Worm (Caenorhabditis elegans) whole organism, L4 larva: ENCODE results near the gene F26A1.9.

Experiments
- F10B5.3 ChIP-seq: sonication (generic microtip); optimal IDR thresholded peaks from 2 replicates; lab custom pipeline; 2016; ENCODE audit warnings: mild to moderate bottlenecking, missing genetic modification characterization, missing compliant biosample characterization
- F37D6.2 ChIP-seq: sonication (generic microtip); optimal IDR thresholded peaks from 2 replicates; lab custom pipeline; 2016; ENCODE audit warnings: mild to moderate bottlenecking, missing genetic modification characterization, missing compliant biosample characterization
- F44E2.7 ChIP-seq: fragments of 200-800 bp; sonication (Bioruptor generic); IDR thresholded peaks from 2 replicates; pipeline ENCODE4 v2.1.2; 2022; ENCODE audit warnings: missing genetic modification characterization, missing compliant biosample characterization
- T26A8.4 ChIP-seq: fragments of 200-800 bp; sonication (Bioruptor generic); IDR thresholded peaks from 2 replicates; pipeline ENCODE4 v1.3.6; 2022; ENCODE audit warnings: missing genetic modification characterization, missing compliant biosample characterization
- Y105C5A.15 ChIP-seq: fragments of 200-800 bp; sonication (Bioruptor generic); IDR thresholded peaks from 2 replicates; pipeline ENCODE4 v1.3.6; 2022; ENCODE audit warnings: missing genetic modification characterization, missing compliant biosample characterization
- Y75B8A.6 ChIP-seq: fragments of 200-800 bp; sonication (Bioruptor generic); IDR thresholded peaks from 2 replicates; pipeline ENCODE4 v1.3.6; 2022; ENCODE audit warnings: missing genetic modification reagents, missing genetic modification characterization, missing compliant biosample characterization
- attf-4 ChIP-seq: sonication (generic microtip); optimal IDR thresholded peaks from 3 replicates; lab custom pipeline; 2017; ENCODE audit warnings: missing biosample characterization, missing genetic modification characterization
- ceh-44 ChIP-seq: fragments of 200-800 bp; sonication (Bioruptor generic); IDR thresholded peaks from 2 replicates; pipeline ENCODE4 v1.3.6; 2022; ENCODE audit warnings: missing genetic modification reagents, missing genetic modification characterization, missing compliant biosample characterization
- ceh-82 ChIP-seq: sonication (generic microtip); optimal IDR thresholded peaks from 2 replicates; lab custom pipeline; 2017; ENCODE audit warnings: missing biosample characterization, missing genetic modification characterization
- ces-1 ChIP-seq: fragments of 150-350 bp; sonication (generic microtip); optimal IDR thresholded peaks from 4 replicates; lab custom pipeline; 2014; ENCODE audit warnings: missing biosample characterization, missing genetic modification reagents, missing genetic modification characterization
- daf-19 ChIP-seq: fragments of 200-800 bp; sonication (Bioruptor generic); conservative IDR thresholded peaks from 2 replicates; pipeline ENCODE4 v1.3.6; 2022; ENCODE audit warnings: missing genetic modification characterization, missing compliant biosample characterization
- dmd-6 ChIP-seq: fragments of 200-800 bp; sonication (Bioruptor generic); IDR thresholded peaks from 2 replicates; pipeline ENCODE4 v1.3.6; 2022; ENCODE audit warnings: missing genetic modification reagents, missing genetic modification characterization, missing compliant biosample characterization
- dmd-8 ChIP-seq: fragments of 200-800 bp; sonication (Bioruptor generic); IDR thresholded peaks from 2 replicates; pipeline ENCODE4 v1.3.6; 2022; ENCODE audit warnings: missing genetic modification characterization, missing compliant biosample characterization
- duxl-1 ChIP-seq: sonication (generic microtip); optimal IDR thresholded peaks from 2 replicates; lab custom pipeline; 2016; ENCODE audit warnings: mild to moderate bottlenecking, missing genetic modification characterization, moderate library complexity, missing compliant biosample characterization; ENCODE audit not compliant: poor library complexity
- dve-1 ChIP-seq: sonication (generic microtip); optimal IDR thresholded peaks from 2 replicates; lab custom pipeline; 2017; ENCODE audit warnings: antibody characterized with exemption, mild to moderate bottlenecking, missing genetic modification characterization, missing compliant biosample characterization; ENCODE audit not compliant: insufficient read depth
- egl-27 ChIP-seq: sonication (generic microtip); optimal IDR thresholded peaks from 3 replicates; lab custom pipeline; 2017; ENCODE audit warnings: missing biosample characterization, missing genetic modification reagents, missing genetic modification characterization
- fos-1 ChIP-seq: fragments of 150-350 bp; optimal IDR thresholded peaks from 2 replicates; lab custom pipeline; 2014; ENCODE audit warnings: missing biosample characterization, missing genetic modification characterization
- hmg-1.1 ChIP-seq: fragments of 200-800 bp; sonication (Bioruptor generic); IDR thresholded peaks from 2 replicates; pipeline ENCODE4 v1.3.6; 2022; ENCODE audit warnings: missing genetic modification reagents, missing genetic modification characterization, missing compliant biosample characterization
- jun-1 ChIP-seq: fragments of 150-350 bp; optimal IDR thresholded peaks from 2 replicates; lab custom pipeline; 2014; ENCODE audit warnings: missing biosample characterization, missing genetic modification reagents, missing genetic modification characterization
- lin-39 ChIP-seq: fragments of 150-350 bp; optimal IDR thresholded peaks from 2 replicates; lab custom pipeline; 2014; ENCODE audit warnings: missing biosample characterization, missing genetic modification reagents, missing genetic modification characterization
- lir-3 ChIP-seq: sonication (generic microtip); optimal IDR thresholded peaks from 2 replicates; lab custom pipeline; 2016; ENCODE audit warnings: mild to moderate bottlenecking, missing genetic modification characterization, missing compliant biosample characterization
- lsy-2 ChIP-seq, 2 experiments: fragments of 150-350 bp in 1 of 2; sonication (generic microtip) in 1 of 2; optimal IDR thresholded peaks; 2 replicates each; lab custom pipeline; 2014 to 2017; ENCODE audit warnings: missing biosample characterization in 2 of 2, missing genetic modification characterization in 2 of 2
- mep-1 ChIP-seq: fragments of 150-350 bp; sonication (generic microtip); optimal IDR thresholded peaks from 3 replicates; lab custom pipeline; 2014; ENCODE audit warnings: missing biosample characterization, missing genetic modification characterization
- mes-2 ChIP-seq: sonication (generic microtip); optimal IDR thresholded peaks from 2 replicates; lab custom pipeline; 2016; ENCODE audit warnings: missing genotype, mild to moderate bottlenecking, missing genetic modification characterization, missing compliant biosample characterization; ENCODE audit not compliant: poor library complexity, severe bottlenecking
- mxl-3 ChIP-seq: fragments of 200-800 bp; sonication (Bioruptor generic); optimal IDR thresholded peaks from 2 replicates; lab custom pipeline; 2018; ENCODE audit warnings: mild to moderate bottlenecking, missing genetic modification characterization, missing compliant biosample characterization
- nhr-10 ChIP-seq: fragments of 150-350 bp; optimal IDR thresholded peaks from 2 replicates; lab custom pipeline; 2014; ENCODE audit warnings: missing biosample characterization, missing genetic modification characterization
- nhr-102 ChIP-seq: sonication (generic microtip); optimal IDR thresholded peaks from 2 replicates; lab custom pipeline; 2016; ENCODE audit warnings: mild to moderate bottlenecking, missing genetic modification characterization, moderate library complexity, missing compliant biosample characterization
- nhr-42 ChIP-seq: fragments of 200-800 bp; sonication (Bioruptor generic); IDR thresholded peaks from 2 replicates; pipeline ENCODE4 v1.3.6; 2022; ENCODE audit warnings: missing genetic modification characterization, missing compliant biosample characterization
- nhr-6 ChIP-seq: fragments of 150-350 bp; optimal IDR thresholded peaks from 2 replicates; lab custom pipeline; 2014; ENCODE audit warnings: missing biosample characterization, missing genetic modification characterization
- nhr-76 ChIP-seq: fragments of 150-350 bp; optimal IDR thresholded peaks from 2 replicates; lab custom pipeline; 2014; ENCODE audit warnings: missing biosample characterization, missing genetic modification characterization
- sdz-12 ChIP-seq: fragments of 200-800 bp; sonication (Bioruptor generic); optimal IDR thresholded peaks from 2 replicates; lab custom pipeline; 2018; ENCODE audit warnings: mild to moderate bottlenecking, missing genetic modification characterization, missing compliant biosample characterization
- spr-1 ChIP-seq: sonication (generic microtip); optimal IDR thresholded peaks from 2 replicates; lab custom pipeline; 2016; ENCODE audit warnings: mild to moderate bottlenecking, missing genetic modification characterization, missing compliant biosample characterization
- spr-3 ChIP-seq: fragments of 200-800 bp; sonication (Bioruptor generic); optimal IDR thresholded peaks from 2 replicates; lab custom pipeline; 2018; ENCODE audit warnings: mild to moderate bottlenecking, missing genetic modification characterization, missing compliant biosample characterization
- tag-97 ChIP-seq: fragments of 200-800 bp; sonication (Bioruptor generic); IDR thresholded peaks from 2 replicates; pipeline ENCODE4 v1.3.6; 2022; ENCODE audit warnings: missing genetic modification characterization, missing compliant biosample characterization
- unc-39 ChIP-seq: sonication (generic microtip); optimal IDR thresholded peaks from 2 replicates; lab custom pipeline; 2017; ENCODE audit warnings: missing biosample characterization, missing genetic modification characterization
- unc-62 ChIP-seq, 3 experiments: fragments of 150-350 bp in 1 of 3; sonication (generic microtip); optimal IDR thresholded peaks in 2 of 3; peaks in 1 of 3; 1 replicate in 1 of 3; 2 replicates in 2 of 3; lab custom pipeline; 2014 to 2017; ENCODE audit warnings: missing biosample characterization in 3 of 3, missing genetic modification characterization in 3 of 3, missing genetic modification reagents in 3 of 3, missing genotype in 1 of 3
- zfp-2 ChIP-seq: sonication (generic microtip); optimal IDR thresholded peaks from 2 replicates; lab custom pipeline; 2016; ENCODE audit warnings: mild to moderate bottlenecking, missing genetic modification characterization, missing compliant biosample characterization
- zip-11 ChIP-seq: fragments of 200-800 bp; sonication (Bioruptor generic); IDR thresholded peaks from 2 replicates; pipeline ENCODE4 v1.3.6; 2022; ENCODE audit warnings: missing genetic modification characterization, missing compliant biosample characterization
- zip-2 ChIP-seq: fragments of 150-350 bp; optimal IDR thresholded peaks from 2 replicates; lab custom pipeline; 2014; ENCODE audit warnings: missing biosample characterization, missing genetic modification characterization
- ztf-11 ChIP-seq: fragments of 150-350 bp; optimal IDR thresholded peaks from 2 replicates; lab custom pipeline; 2014; ENCODE audit warnings: missing biosample characterization, missing genetic modification characterization

F26A1.9 gene

DNA sequence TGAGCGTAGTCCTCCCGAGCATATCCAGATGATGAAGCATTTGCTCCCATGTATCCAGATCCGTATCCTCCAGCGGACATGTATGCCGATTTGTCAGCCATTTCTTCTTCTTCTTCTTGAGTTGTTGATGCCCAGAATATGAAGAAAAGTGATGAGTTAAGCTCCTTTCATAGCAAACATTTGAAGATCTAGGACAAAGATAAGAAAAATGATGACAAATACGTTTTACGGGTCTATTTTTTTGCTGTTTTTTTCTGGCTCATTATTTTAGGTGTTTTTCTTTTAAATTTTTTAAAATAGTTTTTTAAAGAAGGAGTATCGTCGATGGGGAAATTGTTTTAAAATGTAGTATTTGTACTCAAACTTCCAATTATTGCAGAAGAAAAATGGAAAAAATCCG is 867 bp upstream of the F26A1.9 start, which contains the start of gene nspd-9:
nspd-9 (minus strand) TSS at position 101 of the 400 bp plus-strand sequence.
- TF ChIP-seq tag-97 (no peak), lsy-2 (tag; optimal IDR thresholded peaks at IDR 0.05; lab: Kevin White, UChicago) (no peak), dmd-6 (GFP tag; lab: Robert Waterston, UW) (no peak), ceh-82 (tag; lab: Kevin White, UChicago) (no peak), unc-39 (tag; lab: Kevin White, UChicago) (no peak), zip-11 (GFP tag; lab: Robert Waterston, UW) (no peak), lir-3 (tag; lab: Kevin White, UChicago) (no peak), nhr-6 (tag; lab: Kevin White, UChicago) (no peak), mep-1 (tag; lab: Kevin White, UChicago) (no peak), daf-19 (GFP tag; lab: Robert Waterston, UW) (no peak), mes-2 (no peak), F44E2.7 (GFP tag; lab: Robert Waterston, UW) (no peak), spr-3 (GFP tag; lab: Kevin White, UChicago) (no peak), F10B5.3 (tag; lab: Kevin White, UChicago) (no peak), hmg-1.1 (no peak), unc-62 (GFP tag; optimal IDR thresholded peaks at IDR 0.05 in 1 of 2; lab: Kevin White, UChicago) (no peak), unc-62 (tag; optimal IDR thresholded peaks at IDR 0.05; lab: Kevin White, UChicago) (no peak), nhr-76 (tag; lab: Kevin White, UChicago) (no peak), duxl-1 (tag; lab: Kevin White, UChicago) (no peak), ces-1 (no peak), Y75B8A.6 (GFP tag; lab: Robert Waterston, UW) (no peak)
- TF ChIP-seq, all 104 proteins: peak for 0

DNA sequence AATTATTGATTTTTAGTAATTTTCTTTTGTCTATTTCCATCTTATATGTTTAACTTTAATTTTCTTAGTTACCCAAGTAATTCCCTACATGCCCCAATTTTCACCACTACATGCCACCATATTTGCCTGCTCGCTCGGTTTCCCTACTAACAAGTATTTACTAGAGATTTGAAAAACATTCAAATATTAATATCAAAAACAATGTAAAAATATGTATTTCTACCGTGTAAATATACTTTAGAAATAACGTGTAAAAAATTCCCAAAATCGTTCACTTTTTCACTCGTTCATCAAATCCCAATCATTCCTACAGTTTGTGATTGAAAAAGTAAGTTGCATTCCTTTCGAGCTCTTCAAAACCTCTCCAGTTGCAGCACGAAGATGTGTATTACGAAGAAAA is 2.7 kb downstream of the F26A1.9 start, which contains the start of gene F26A1.3:
F26A1.3 (plus strand) TSS at position 301 of the 400 bp plus-strand sequence.
- TF ChIP-seq mep-1 (tag; lab: Kevin White, UChicago) = no peak
- TF ChIP-seq T26A8.4 = no peak
- TF ChIP-seq lsy-2 (tag; optimal IDR thresholded peaks at IDR 0.05; lab: Kevin White, UChicago) = no peak
- TF ChIP-seq ztf-11 (tag; lab: Kevin White, UChicago) = no peak
- TF ChIP-seq nhr-10 = no peak
- no peak for TF ChIP-seq attf-4
- TF ChIP-seq F37D6.2 (tag; lab: Kevin White, UChicago) = no peak
- TF ChIP-seq ceh-44 = no peak
- TF ChIP-seq zip-11 (GFP tag; lab: Robert Waterston, UW) = no peak
- TF ChIP-seq dmd-6 (GFP tag; lab: Robert Waterston, UW) = no peak
- no peak for TF ChIP-seq spr-1 (tag; lab: Kevin White, UChicago)

DNA sequence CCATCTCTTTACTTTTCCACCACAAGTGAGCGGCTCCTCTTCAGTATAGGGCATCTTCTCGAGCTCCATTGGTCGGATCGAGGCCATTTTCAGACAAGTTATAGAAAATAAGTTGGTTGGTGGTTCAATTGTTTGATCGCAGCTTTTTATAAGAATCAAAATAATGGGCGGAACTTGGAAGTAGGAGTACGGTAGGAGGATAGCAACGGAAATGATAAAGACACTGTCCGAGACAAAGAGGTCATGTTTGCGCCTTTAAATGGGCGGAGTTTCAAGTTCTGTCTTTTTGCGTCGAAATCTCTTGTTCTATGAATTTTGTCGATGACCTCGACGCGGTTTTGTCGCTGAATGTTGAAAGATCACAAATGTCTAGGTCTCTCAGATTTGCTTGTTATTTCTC is 7.2 kb downstream of the F26A1.9 start, which contains the start of gene F26A1.8:
F26A1.8 (minus strand) TSS at position 101 of the 400 bp plus-strand sequence.
- TF ChIP-seq jun-1 (tag; lab: Kevin White, UChicago) = no peak
- no peak for TF ChIP-seq fos-1
- TF ChIP-seq ztf-11 (tag; lab: Kevin White, UChicago) = no peak
- TF ChIP-seq egl-27 = no peak
- TF ChIP-seq spr-1 (tag; lab: Kevin White, UChicago) = no peak
- TF ChIP-seq nhr-102 (tag; lab: Kevin White, UChicago) = no peak
- TF ChIP-seq ceh-82 (tag; lab: Kevin White, UChicago) = no peak
- TF ChIP-seq sdz-12 (GFP tag; lab: Kevin White, UChicago) = no peak
- no peak for TF ChIP-seq F37D6.2 (tag; lab: Kevin White, UChicago)
- TF ChIP-seq mxl-3 (GFP tag; lab: Kevin White, UChicago) = no peak
- no peak for TF ChIP-seq dve-1 (tag; lab: Kevin White, UChicago)
- TF ChIP-seq F44E2.7 (GFP tag; lab: Robert Waterston, UW) = no peak
- TF ChIP-seq nhr-76 (tag; lab: Kevin White, UChicago) = no peak
- TF ChIP-seq zfp-2 = no peak
- no peak for TF ChIP-seq dmd-8 (GFP tag; lab: Robert Waterston, UW)
- TF ChIP-seq nhr-42 (GFP tag; lab: Robert Waterston, UW) = no peak
- TF ChIP-seq zip-2 = no peak
- no peak for TF ChIP-seq Y105C5A.15 (GFP tag; lab: Robert Waterston, UW)
- no peak for TF ChIP-seq lin-39 (tag; lab: Kevin White, UChicago)
